Fruit fly (Drosophila melanogaster): ENCODE data around the gene G9a.

Gene G9a

dm6 chrX:279097-279727 lies 33.4 kb downstream of the G9a start, which contains the start of the genes CG3777 and ewg (continued):
- no peak for TF ChIP-seq CG9215 (GFP tag; IDR thresholded peaks at IDR 0.05)
- no peak for TF ChIP-seq H2.0 (GFP tag; IDR thresholded peaks at IDR 0.05)
- no peak for TF ChIP-seq pros (GFP tag; optimal IDR thresholded peaks at IDR 0.05)
- TF ChIP-seq CG12236 (GFP tag; optimal IDR thresholded peaks at IDR 0.05), result no peak
- TF ChIP-seq wdn (GFP tag; IDR thresholded peaks at IDR 0.05), result no peak
- no peak for TF ChIP-seq Optix (GFP tag; IDR thresholded peaks at IDR 0.05)
- no peak for TF ChIP-seq Awh (GFP tag; IDR thresholded peaks at IDR 0.05)
- no peak for TF ChIP-seq Hmx (GFP tag; optimal IDR thresholded peaks at IDR 0.05)
- peak; percentile 91 for TF ChIP-seq unc-4 (GFP tag; IDR thresholded peaks at IDR 0.05; ENCODE audit: partially characterized antibody)
- no peak for TF ChIP-seq Lim3 (GFP tag; IDR thresholded peaks at IDR 0.05)
- no peak for TF ChIP-seq bigmax (GFP tag; optimal IDR thresholded peaks at IDR 0.05)
- TF ChIP-seq Dref (GFP tag; IDR thresholded peaks at IDR 0.05), result peak; percentile 89
- TF ChIP-seq Dbx (GFP tag; IDR thresholded peaks at IDR 0.05), result no peak
- no peak for TF ChIP-seq Dfd (GFP tag; optimal IDR thresholded peaks at IDR 0.05)
- TF ChIP-seq chinmo (GFP tag; IDR thresholded peaks at IDR 0.05; ENCODE audit: partially characterized antibody), result peak; percentile 97
- no peak for TF ChIP-seq CG6683 (GFP tag; optimal IDR thresholded peaks at IDR 0.05)
- no peak for TF ChIP-seq gcm (GFP tag; optimal IDR thresholded peaks at IDR 0.05)
- no peak for TF ChIP-seq Blimp-1 (GFP tag; optimal IDR thresholded peaks at IDR 0.05)
- no peak for TF ChIP-seq Neu2 (GFP tag; optimal IDR thresholded peaks at IDR 0.05; ENCODE audit: borderline replicate concordance)
- TF ChIP-seq CG8089 (GFP tag; optimal IDR thresholded peaks at IDR 0.05), result no peak
- peak; percentile 92 for TF ChIP-seq sd (tag; optimal IDR thresholded peaks at IDR 0.05)
- no peak for TF ChIP-seq HLHmδ (GFP tag; optimal IDR thresholded peaks at IDR 0.05)
- no peak for TF ChIP-seq Lpt (GFP tag; optimal IDR thresholded peaks at IDR 0.05)
- no peak for TF ChIP-seq Abd-B (GFP tag; optimal IDR thresholded peaks at IDR 0.05)
- no peak for TF ChIP-seq gt (GFP tag; IDR thresholded peaks at IDR 0.05)
- TF ChIP-seq gfzf (GFP tag; optimal IDR thresholded peaks at IDR 0.05), result peak; percentile 84
- TF ChIP-seq Dp (GFP tag; optimal IDR thresholded peaks at IDR 0.05), result peak; percentile 80
- no peak for TF ChIP-seq hth (optimal IDR thresholded peaks at IDR 0.05)
- TF ChIP-seq bab2 (GFP tag; optimal IDR thresholded peaks at IDR 0.05), result no peak
- TF ChIP-seq CG7372 (GFP tag; IDR thresholded peaks at IDR 0.05), result no peak
- no peak for TF ChIP-seq unpg (GFP tag; optimal IDR thresholded peaks at IDR 0.05)
- TF ChIP-seq CG8478 (optimal IDR thresholded peaks at IDR 0.05), result no peak
- no peak for TF ChIP-seq maf-S (GFP tag; optimal IDR thresholded peaks at IDR 0.05)
- no peak for TF ChIP-seq Dek (tag; optimal IDR thresholded peaks at IDR 0.05)
- no peak for TF ChIP-seq Mad (GFP tag; optimal IDR thresholded peaks at IDR 0.05)
- no peak for TF ChIP-seq CG8388 (GFP tag; optimal IDR thresholded peaks at IDR 0.05)
- TF ChIP-seq crc (GFP tag; optimal IDR thresholded peaks at IDR 0.05), result no peak
- TF ChIP-seq dimm (GFP tag; IDR thresholded peaks at IDR 0.05), result no peak
- TF ChIP-seq CG4820 (GFP tag; optimal IDR thresholded peaks at IDR 0.05), result no peak
- no peak for TF ChIP-seq slou (GFP tag; optimal IDR thresholded peaks at IDR 0.05)
- TF ChIP-seq CG30020 (tag; optimal IDR thresholded peaks at IDR 0.05), result peak; percentile 49
- no peak for TF ChIP-seq pita (GFP tag; optimal IDR thresholded peaks at IDR 0.05)
- TF ChIP-seq Sox102F (GFP tag; optimal IDR thresholded peaks at IDR 0.05), result no peak
- no peak for TF ChIP-seq trh (GFP tag; optimal IDR thresholded peaks at IDR 0.05)
- no peak for TF ChIP-seq NfI (GFP tag; optimal IDR thresholded peaks at IDR 0.05)
- TF ChIP-seq CG32772 (GFP tag; IDR thresholded peaks at IDR 0.05), result no peak
- peak; percentile 97 for TF ChIP-seq knrl (GFP tag; IDR thresholded peaks at IDR 0.05; ENCODE audit: partially characterized antibody)
- no peak for TF ChIP-seq CG18476 (GFP tag; optimal IDR thresholded peaks at IDR 0.05)
- peak; percentile 13 for TF ChIP-seq D19A (tag; optimal IDR thresholded peaks at IDR 0.05)
- TF ChIP-seq CG34422 (GFP tag; IDR thresholded peaks at IDR 0.05), result no peak
- TF ChIP-seq CG12769 (tag; optimal IDR thresholded peaks at IDR 0.05), result peak; percentile 42
